Worm (Caenorhabditis elegans): ENCODE measurements around the gene C02F5.3.

DNA sequence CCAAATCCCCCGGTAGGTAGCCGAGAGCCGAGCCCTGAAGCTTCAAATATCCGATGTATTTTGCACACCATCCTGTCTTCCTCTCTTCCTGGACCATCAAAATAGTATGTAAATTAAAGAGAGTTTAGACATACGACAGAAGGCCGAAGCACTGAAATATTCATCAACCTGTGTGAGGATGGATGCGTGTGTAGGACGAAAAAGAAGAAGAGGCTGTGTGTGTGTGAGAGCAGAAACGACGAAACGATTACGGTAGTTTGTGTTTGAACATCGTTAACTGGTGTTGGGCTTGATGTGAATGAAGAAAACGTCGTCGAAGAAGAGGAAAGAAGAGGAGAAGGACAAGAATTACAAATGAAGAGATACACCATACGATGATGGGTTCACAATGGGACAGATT is 34.1 kb upstream of the C02F5.3 start:
- TF ChIP-seq ztf-23 (GFP tag; IDR thresholded peaks at IDR 0.05) (no peak), ztf-29 (GFP tag; IDR thresholded peaks at IDR 0.05) (no peak), T22C8.4 (GFP tag; IDR thresholded peaks at IDR 0.05) (no peak)
